Worm (Caenorhabditis elegans) whole organism, early embryonic: ENCODE data around the gene Y55F3BR.6.

ENCODE experiments used
- B0310.2 ChIP-seq: sonication (generic microtip); optimal IDR thresholded peaks from 2 replicates; lab custom pipeline; 2016; ENCODE audit warnings: mild to moderate bottlenecking, missing genetic modification characterization, missing compliant biosample characterization
- aly-1 ChIP-seq: sonication (generic microtip); optimal IDR thresholded peaks from 2 replicates; lab custom pipeline; 2016; ENCODE audit warnings: missing genetic modification characterization, missing compliant biosample characterization
- ama-1 ChIP-seq: fragments of 150-350 bp; optimal IDR thresholded peaks from 2 replicates; lab custom pipeline; 2014
- ceh-13 ChIP-seq: fragments of 200-800 bp; sonication (Bioruptor generic); optimal IDR thresholded peaks from 2 replicates; lab custom pipeline; 2018; ENCODE audit warnings: mild to moderate bottlenecking, missing genetic modification characterization, missing compliant biosample characterization
- ets-7 ChIP-seq: sonication (generic microtip); optimal IDR thresholded peaks from 2 replicates; lab custom pipeline; 2016; ENCODE audit warnings: missing genotype, missing genetic modification characterization, missing compliant biosample characterization
- flt-1 ChIP-seq: fragments of 200-800 bp; sonication (Bioruptor generic); IDR thresholded peaks from 2 replicates; pipeline ENCODE4 v1.3.6; 2022; ENCODE audit warnings: missing genetic modification characterization, missing compliant biosample characterization
- hmbx-1 ChIP-seq: sonication (generic microtip); optimal IDR thresholded peaks from 2 replicates; lab custom pipeline; 2016; ENCODE audit warnings: mild to moderate bottlenecking, missing genetic modification characterization, missing compliant biosample characterization
- hnd-1 ChIP-seq: sonication (generic microtip); optimal IDR thresholded peaks from 2 replicates; lab custom pipeline; 2016; ENCODE audit warnings: missing genetic modification characterization, missing compliant biosample characterization
- scrt-1 ChIP-seq: fragments of 200-800 bp; sonication (Bioruptor generic); IDR thresholded peaks from 2 replicates; pipeline ENCODE4 v1.3.6; 2022; ENCODE audit warnings: missing genetic modification characterization, missing compliant biosample characterization
- sea-1 ChIP-seq: fragments of 200-800 bp; sonication (Bioruptor generic); conservative IDR thresholded peaks from 2 replicates; pipeline ENCODE4 v1.3.6; 2022; ENCODE audit warnings: missing genetic modification characterization, missing compliant biosample characterization
- tra-4 ChIP-seq: sonication (generic microtip); optimal IDR thresholded peaks from 2 replicates; lab custom pipeline; 2017; ENCODE audit warnings: missing genetic modification characterization, missing compliant biosample characterization

- TF ChIP-seq hmbx-1 (tag; lab: Kevin White, UChicago) (no peak), ama-1 (lab: Kevin White, UChicago) (no peak), hnd-1 (tag; lab: Kevin White, UChicago) (no peak), flt-1 (GFP tag; lab: Robert Waterston, UW) (no peak), ceh-13 (GFP tag; lab: Kevin White, UChicago) (no peak), scrt-1 (GFP tag; lab: Robert Waterston, UW) (no peak), ets-7 (tag; lab: Kevin White, UChicago) (no peak), B0310.2 (tag; lab: Kevin White, UChicago) (no peak), tra-4 (no peak), sea-1 (GFP tag; lab: Robert Waterston, UW) (no peak), aly-1 (tag; lab: Kevin White, UChicago) (no peak)
Measured at ce11 chrIV:795383-795872, 46.5 kb downstream of the Y55F3BR.6 start, which contains the start of gene skr-18.
